Fruit fly (Drosophila melanogaster) whole organism, embryonic: Measurements from ENCODE around the gene CenB1A.

Source experiments
- Atf6 ChIP-seq: fragments of 200-800 bp; sonication (Bioruptor generic); IDR thresholded peaks from 2 replicates; pipeline ENCODE4 v1.3.6; 2022; ENCODE audit warnings: missing biosample characterization, missing genetic modification characterization
- B-H2 ChIP-seq: fragments of 200-800 bp; sonication (Bioruptor generic); optimal IDR thresholded peaks from 2 replicates; lab custom pipeline; 2018; ENCODE audit warnings: missing biosample characterization, mild to moderate bottlenecking, missing genetic modification characterization
- CG1024 ChIP-seq: fragments of 200-800 bp; sonication (Bioruptor generic); IDR thresholded peaks from 2 replicates; pipeline ENCODE4 v1.3.6; 2022; ENCODE audit warnings: missing biosample characterization, missing genetic modification characterization
- CG10321 ChIP-seq: fragments of 200-800 bp; sonication (Bioruptor generic); IDR thresholded peaks from 2 replicates; pipeline ENCODE4 v1.3.6; 2022; ENCODE audit warnings: missing biosample characterization, missing genetic modification characterization
- CG10543 ChIP-seq: fragments of 200-800 bp; sonication (Bioruptor generic); optimal IDR thresholded peaks from 3 replicates; lab custom pipeline; 2017; ENCODE audit warnings: missing biosample characterization, mild to moderate bottlenecking, missing genetic modification characterization, moderate library complexity
- CG11247 ChIP-seq: fragments of 200-800 bp; sonication (Bioruptor generic); IDR thresholded peaks from 2 replicates; pipeline ENCODE4 v1.3.6; 2022; ENCODE audit warnings: missing biosample characterization, missing genetic modification characterization
- CG11696 ChIP-seq: fragments of 200-800 bp; sonication (Bioruptor generic); IDR thresholded peaks from 2 replicates; pipeline ENCODE4 v1.3.6; 2022; ENCODE audit warnings: missing biosample characterization, missing genetic modification characterization
- CG12744 ChIP-seq: fragments of 200-800 bp; sonication (Bioruptor generic); optimal IDR thresholded peaks from 2 replicates; lab custom pipeline; 2016; ENCODE audit warnings: missing biosample characterization, missing genetic modification characterization
- CG13624 ChIP-seq: fragments of 200-800 bp; sonication (Bioruptor generic); optimal IDR thresholded peaks from 2 replicates; lab custom pipeline; 2016; ENCODE audit warnings: missing biosample characterization, missing genetic modification characterization
- CG15479 ChIP-seq: fragments of 200-800 bp; sonication (Bioruptor generic); optimal IDR thresholded peaks from 3 replicates; lab custom pipeline; 2019; ENCODE audit warnings: missing biosample characterization, mild to moderate bottlenecking, missing genetic modification characterization, moderate library complexity
- CG2120 ChIP-seq: fragments of 200-800 bp; sonication (Bioruptor generic); optimal IDR thresholded peaks from 3 replicates; lab custom pipeline; 2016; ENCODE audit warnings: missing biosample characterization, missing genetic modification characterization
- CG2202 ChIP-seq: fragments of 200-800 bp; sonication (Bioruptor generic); optimal IDR thresholded peaks from 2 replicates; lab custom pipeline; 2018; ENCODE audit warnings: missing biosample characterization, mild to moderate bottlenecking, missing genetic modification characterization
- CG2875 ChIP-seq: fragments of 200-800 bp; sonication (Bioruptor generic); optimal IDR thresholded peaks from 2 replicates; lab custom pipeline; 2017; ENCODE audit warnings: missing biosample characterization, mild to moderate bottlenecking, missing genetic modification characterization, missing genetic modification reagents
- CG31224 ChIP-seq: fragments of 200-800 bp; sonication (Bioruptor generic); IDR thresholded peaks from 2 replicates; pipeline ENCODE4 v1.3.6; 2022; ENCODE audit warnings: missing biosample characterization, missing genetic modification characterization
- CG4360 ChIP-seq: fragments of 200-800 bp; sonication (Bioruptor generic); IDR thresholded peaks from 2 replicates; pipeline ENCODE4 v1.3.6; 2022; ENCODE audit warnings: missing biosample characterization, missing genetic modification characterization
- CG4404 ChIP-seq: fragments of 200-800 bp; sonication (Bioruptor generic); IDR thresholded peaks from 2 replicates; pipeline ENCODE4 v1.3.6; 2022; ENCODE audit warnings: missing biosample characterization, missing genetic modification characterization
- CG6272 ChIP-seq: fragments of 200-800 bp; sonication (Bioruptor generic); IDR thresholded peaks from 2 replicates; pipeline ENCODE4 v1.3.6; 2022; ENCODE audit warnings: missing biosample characterization, missing genetic modification characterization
- CG7271 ChIP-seq: fragments of 200-800 bp; sonication (Bioruptor generic); optimal IDR thresholded peaks from 2 replicates; lab custom pipeline; 2018; ENCODE audit warnings: missing biosample characterization, mild to moderate bottlenecking, missing genetic modification characterization, moderate library complexity
- CG7745 ChIP-seq: fragments of 200-800 bp; sonication (Bioruptor generic); optimal IDR thresholded peaks from 2 replicates; lab custom pipeline; 2018; ENCODE audit warnings: missing biosample characterization, mild to moderate bottlenecking, missing genetic modification characterization, moderate library complexity
- CG9817 ChIP-seq: fragments of 200-800 bp; sonication (Bioruptor generic); optimal IDR thresholded peaks from 2 replicates; lab custom pipeline; 2018; ENCODE audit warnings: missing biosample characterization, mild to moderate bottlenecking, missing genetic modification characterization, moderate library complexity
- CG9876 ChIP-seq: fragments of 200-800 bp; sonication (Bioruptor generic); optimal IDR thresholded peaks from 2 replicates; lab custom pipeline; 2016; ENCODE audit warnings: missing biosample characterization, missing genetic modification characterization
- Deaf1 ChIP-seq: fragments of 200-800 bp; optimal IDR thresholded peaks from 3 replicates; lab custom pipeline; 2019; ENCODE audit warnings: missing biosample characterization, mild to moderate bottlenecking, missing genetic modification characterization, moderate library complexity
- ERR ChIP-seq: fragments of 200-800 bp; sonication (Bioruptor generic); optimal IDR thresholded peaks from 2 replicates; lab custom pipeline; 2016; ENCODE audit warnings: missing biosample characterization, missing genetic modification characterization
- HHEX ChIP-seq: fragments of 200-800 bp; sonication (Bioruptor generic); optimal IDR thresholded peaks from 3 replicates; lab custom pipeline; 2017; ENCODE audit warnings: missing biosample characterization, mild to moderate bottlenecking, missing genetic modification characterization, missing genetic modification reagents
- HLHmδ ChIP-seq: fragments of 200-800 bp; sonication (Bioruptor generic); optimal IDR thresholded peaks from 2 replicates; lab custom pipeline; 2018; ENCODE audit warnings: missing biosample characterization, mild to moderate bottlenecking, missing genetic modification characterization, moderate library complexity
- HmgZ ChIP-seq: fragments of 200-800 bp; sonication (Bioruptor generic); optimal IDR thresholded peaks from 2 replicates; lab custom pipeline; 2018; ENCODE audit warnings: missing biosample characterization, mild to moderate bottlenecking, missing genetic modification characterization
- MTF-1 ChIP-seq: fragments of 200-800 bp; sonication (Bioruptor generic); optimal IDR thresholded peaks from 2 replicates; lab custom pipeline; 2018; ENCODE audit warnings: missing biosample characterization, mild to moderate bottlenecking, missing genetic modification characterization, borderline replicate concordance
- Neu2 ChIP-seq: fragments of 200-800 bp; sonication (Bioruptor generic); optimal IDR thresholded peaks from 3 replicates; lab custom pipeline; 2016; ENCODE audit warnings: missing biosample characterization, missing genetic modification characterization, borderline replicate concordance
- Nf-YA ChIP-seq: fragments of 200-800 bp; sonication (Bioruptor generic); IDR thresholded peaks from 2 replicates; pipeline ENCODE4 v1.3.6; 2022; ENCODE audit warnings: missing biosample characterization, missing genetic modification characterization
- Nf-YB ChIP-seq: fragments of 200-800 bp; sonication (Bioruptor generic); optimal IDR thresholded peaks from 3 replicates; lab custom pipeline; 2019; ENCODE audit warnings: missing biosample characterization, mild to moderate bottlenecking, missing genetic modification characterization, moderate library complexity
- Xrp1 ChIP-seq: fragments of 200-800 bp; sonication (Bioruptor generic); IDR thresholded peaks from 2 replicates; pipeline ENCODE4 v1.3.6; 2022; ENCODE audit warnings: missing biosample characterization, missing genetic modification characterization
- ap ChIP-seq: fragments of 200-800 bp; sonication (Bioruptor generic); IDR thresholded peaks from 2 replicates; pipeline ENCODE4 v1.3.6; 2022; ENCODE audit warnings: missing biosample characterization, missing genetic modification characterization
- ara ChIP-seq: fragments of 200-800 bp; sonication (Bioruptor generic); IDR thresholded peaks from 2 replicates; pipeline ENCODE4 v1.3.6; 2022; ENCODE audit warnings: missing biosample characterization, missing genetic modification characterization
- ash1 ChIP-seq: fragments of 200-800 bp; sonication (Bioruptor generic); optimal IDR thresholded peaks from 2 replicates; lab custom pipeline; 2018; ENCODE audit warnings: missing biosample characterization, mild to moderate bottlenecking, missing genetic modification characterization
- bigmax ChIP-seq: fragments of 200-800 bp; sonication (Bioruptor generic); optimal IDR thresholded peaks from 2 replicates; lab custom pipeline; 2018; ENCODE audit warnings: missing biosample characterization, mild to moderate bottlenecking, missing genetic modification characterization
- ci ChIP-seq: fragments of 200-800 bp; sonication (Bioruptor generic); IDR thresholded peaks from 3 replicates; pipeline ENCODE4 v1.3.6; 2022; ENCODE audit warnings: missing biosample characterization, missing genetic modification characterization
- dmrt11E ChIP-seq: fragments of 200-800 bp; sonication (Bioruptor generic); optimal IDR thresholded peaks from 3 replicates; lab custom pipeline; 2018; ENCODE audit warnings: missing biosample characterization, mild to moderate bottlenecking, missing genetic modification characterization, moderate library complexity
- ewg ChIP-seq: fragments of 200-800 bp; sonication (Bioruptor generic); optimal IDR thresholded peaks from 3 replicates; lab custom pipeline; 2017; ENCODE audit warnings: mild to moderate bottlenecking, missing biosample characterization, missing genetic modification reagents, missing genetic modification characterization
- fd64A ChIP-seq: fragments of 200-800 bp; sonication (Bioruptor generic); optimal IDR thresholded peaks from 3 replicates; lab custom pipeline; 2018; ENCODE audit warnings: missing biosample characterization, mild to moderate bottlenecking, missing genetic modification characterization
- fru ChIP-seq: fragments of >200 bp; optimal IDR thresholded peaks from 2 replicates; lab custom pipeline; 2017
- her ChIP-seq: fragments of 200-800 bp; sonication (Bioruptor generic); optimal IDR thresholded peaks from 2 replicates; lab custom pipeline; 2016; ENCODE audit warnings: missing biosample characterization, missing genetic modification characterization
- kah ChIP-seq: fragments of 200-800 bp; sonication (Bioruptor generic); optimal IDR thresholded peaks from 2 replicates; lab custom pipeline; 2018; ENCODE audit warnings: missing biosample characterization, mild to moderate bottlenecking, missing genetic modification characterization
- maf-S ChIP-seq: fragments of 200-800 bp; sonication (Bioruptor generic); optimal IDR thresholded peaks from 2 replicates; lab custom pipeline; 2016; ENCODE audit warnings: missing biosample characterization, missing genetic modification characterization
- p53 ChIP-seq: fragments of 200-800 bp; sonication (Bioruptor generic); optimal IDR thresholded peaks from 2 replicates; lab custom pipeline; 2016; ENCODE audit warnings: missing biosample characterization, missing genetic modification characterization
- pan ChIP-seq, 4 experiments: fragments of >200 bp in 3 of 4; fragments of 200-800 bp in 1 of 4; sonication (Bioruptor generic) in 1 of 4; optimal IDR thresholded peaks in 3 of 4; IDR thresholded peaks in 1 of 4; 2 replicates each; pipeline versions ENCODE4 v1.3.6 to Lab custom; 2017 to 2022; ENCODE audit warnings: missing biosample characterization in 2 of 4, missing genetic modification characterization in 2 of 4, mixed read lengths in 1 of 4
- ranshi ChIP-seq: fragments of 200-800 bp; sonication (Bioruptor generic); IDR thresholded peaks from 2 replicates; pipeline ENCODE4 v1.3.6; 2022; ENCODE audit warnings: missing biosample characterization, missing genetic modification characterization
- slou ChIP-seq: fragments of 200-800 bp; sonication (Bioruptor generic); optimal IDR thresholded peaks from 3 replicates; lab custom pipeline; 2016; ENCODE audit warnings: missing biosample characterization, missing genetic modification characterization
- sna ChIP-seq: fragments of 200-800 bp; sonication (Bioruptor generic); IDR thresholded peaks from 2 replicates; pipeline ENCODE4 v1.3.6; 2022; ENCODE audit warnings: missing biosample characterization, missing genetic modification characterization; ENCODE audit not compliant: partially characterized antibody
- sug ChIP-seq: fragments of 200-800 bp; optimal IDR thresholded peaks from 2 replicates; lab custom pipeline; 2019; ENCODE audit warnings: missing biosample characterization, mild to moderate bottlenecking, missing genetic modification characterization, moderate library complexity
- tgo ChIP-seq: fragments of 200-800 bp; sonication (Bioruptor generic); IDR thresholded peaks from 3 replicates; pipeline ENCODE4 v1.3.6; 2022; ENCODE audit warnings: missing biosample characterization, missing genetic modification characterization
- tup ChIP-seq: fragments of 200-800 bp; sonication (Bioruptor generic); optimal IDR thresholded peaks from 2 replicates; lab custom pipeline; 2016; ENCODE audit warnings: missing biosample characterization, mild to moderate bottlenecking, missing genetic modification characterization, moderate library complexity
- vvl ChIP-seq: fragments of 200-800 bp; sonication (Bioruptor generic); IDR thresholded peaks from 2 replicates; pipeline ENCODE4 v1.3.6; 2022; ENCODE audit warnings: missing biosample characterization, missing genetic modification characterization
- z ChIP-seq: fragments of 200-800 bp; sonication (Bioruptor generic); IDR thresholded peaks from 3 replicates; pipeline ENCODE4 v1.3.6; 2022; ENCODE audit warnings: missing biosample characterization, missing genetic modification characterization

CenB1A gene

DNA sequence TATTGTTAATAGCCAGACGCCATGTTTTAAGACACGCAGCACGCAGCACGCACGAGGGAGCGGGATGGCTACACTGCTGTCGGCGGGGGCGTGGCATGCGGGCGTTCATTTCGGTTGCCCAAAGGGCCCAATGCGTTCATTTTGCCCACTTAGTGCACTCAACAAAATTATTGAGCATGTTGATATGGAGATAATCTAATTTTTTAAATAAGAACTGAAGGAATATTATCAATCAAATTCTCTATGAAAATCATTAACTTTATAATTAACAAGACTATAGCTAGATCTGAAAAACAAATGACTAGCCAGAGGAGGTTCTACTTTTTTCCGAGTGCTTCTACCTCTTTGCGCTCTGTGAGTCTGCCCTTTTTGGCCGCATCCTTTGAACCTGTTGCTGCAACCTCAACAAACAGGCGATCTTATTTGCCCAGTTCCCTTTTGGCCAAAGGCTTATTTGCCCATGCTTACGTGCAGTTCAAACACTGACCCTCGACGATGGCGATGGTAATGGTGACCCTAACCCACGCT lies 15.2 kb downstream of the CenB1A start (continued):
- TF ChIP-seq CG10543 = no peak
- TF ChIP-seq CG9817 (tag; lab: Kevin White, UChicago) = no peak
- no peak for TF ChIP-seq bigmax
- TF ChIP-seq pan (optimal IDR thresholded peaks at IDR 0.05; lab: Kevin White, UChicago) = no peak
- TF ChIP-seq pan (GFP tag; optimal IDR thresholded peaks at IDR 0.05 in 1 of 2, IDR thresholded peaks at IDR 0.05 in 1 of 2) = no peak
- peak; percentile 31 for TF ChIP-seq CG15479 (GFP tag; lab: Kevin White, UChicago)
- TF ChIP-seq HLHmδ (GFP tag; lab: Kevin White, UChicago) = no peak
- no peak for TF ChIP-seq sna (GFP tag; lab: Robert Waterston, UW)
- TF ChIP-seq slou (GFP tag; lab: Kevin White, UChicago) = no peak
- TF ChIP-seq CG2120 (GFP tag; lab: Kevin White, UChicago) = no peak
- TF ChIP-seq ERR (GFP tag; lab: Kevin White, UChicago) = no peak
- no peak for TF ChIP-seq ewg (GFP tag; lab: Kevin White, UChicago)
- no peak; the same call in 1 of the 2 replicates for TF ChIP-seq ara
- no peak for TF ChIP-seq HmgZ (tag; lab: Kevin White, UChicago)
- no peak for TF ChIP-seq Nf-YA (GFP tag; lab: Robert Waterston, UW)
- TF ChIP-seq Deaf1 (tag; lab: Kevin White, UChicago) = peak; percentile 3
- no peak for TF ChIP-seq p53 (GFP tag; lab: Kevin White, UChicago)
- TF ChIP-seq CG7745 (tag; lab: Kevin White, UChicago) = no peak
- TF ChIP-seq Nf-YB (GFP tag; lab: Kevin White, UChicago) = peak; percentile 85
- no peak for TF ChIP-seq CG31224 (GFP tag; lab: Robert Waterston, UW)
- TF ChIP-seq CG13624 (GFP tag; lab: Kevin White, UChicago) = no peak
- TF ChIP-seq kah (GFP tag; lab: Kevin White, UChicago) = no peak
- no peak for TF ChIP-seq fd64A (GFP tag; lab: Kevin White, UChicago)
- TF ChIP-seq fru (lab: Kevin White, UChicago) = no peak
- TF ChIP-seq ranshi (GFP tag; lab: Robert Waterston, UW) = no peak
- TF ChIP-seq CG6272 (GFP tag; lab: Robert Waterston, UW) = no peak
- no peak for TF ChIP-seq CG4360
- no peak for TF ChIP-seq ash1
- TF ChIP-seq CG2875 = no peak
- TF ChIP-seq B-H2 = no peak
- no peak for TF ChIP-seq Atf6 (GFP tag; lab: Robert Waterston, UW)
- TF ChIP-seq Neu2 (GFP tag; lab: Kevin White, UChicago) = no peak
- TF ChIP-seq CG1024 = no peak
- no peak for TF ChIP-seq sug (tag; lab: Kevin White, UChicago)
- TF ChIP-seq vvl = peak; percentile 38; the same call in 1 of the 2 replicates
- no peak for TF ChIP-seq tgo (GFP tag; lab: Robert Waterston, UW)
- no peak for TF ChIP-seq tup (GFP tag; lab: Kevin White, UChicago)
- TF ChIP-seq dmrt11E (tag; lab: Kevin White, UChicago) = no peak
- no peak for TF ChIP-seq CG11247 (GFP tag; lab: Robert Waterston, UW)
- TF ChIP-seq, all 482 proteins: peak for 45

DNA sequence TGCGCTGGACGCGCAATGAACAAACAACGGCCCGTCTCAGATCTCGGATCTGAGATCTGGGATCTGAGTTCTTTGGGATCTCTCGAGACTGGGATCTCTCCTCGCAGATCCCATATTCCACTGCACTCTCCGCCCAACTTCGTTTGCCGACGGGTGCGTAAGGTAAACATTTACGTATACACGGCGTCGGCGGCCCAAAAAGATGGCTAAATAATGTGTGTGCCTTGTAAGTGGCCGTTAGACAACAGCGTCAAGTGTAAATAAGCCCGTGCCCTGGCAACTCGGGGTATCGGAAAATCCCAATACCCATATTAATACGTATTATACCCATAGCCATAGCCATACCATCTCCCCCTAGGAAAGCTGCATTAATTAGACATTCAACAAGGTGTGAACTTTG lies 16.5 kb downstream of the CenB1A start:
- peak; percentile 1 for TF ChIP-seq HHEX
- peak; percentile 13 for TF ChIP-seq CG7271 (tag; lab: Kevin White, UChicago)
- TF ChIP-seq CG12744 (GFP tag; lab: Kevin White, UChicago) = no peak
- no peak for TF ChIP-seq ap
- TF ChIP-seq MTF-1 (GFP tag; lab: Kevin White, UChicago) = no peak
- TF ChIP-seq Xrp1 (GFP tag; lab: Robert Waterston, UW) = peak; percentile 42; the same call in 1 of the 2 replicates
- TF ChIP-seq z (GFP tag; lab: Robert Waterston, UW) = 0 out of 3 replicates have a peak, but pooled peaks have one; percentile 21
- no peak for TF ChIP-seq CG9876 (GFP tag; lab: Kevin White, UChicago)
- no peak for TF ChIP-seq CG4404 (GFP tag; lab: Robert Waterston, UW)
- no peak for TF ChIP-seq maf-S (GFP tag; lab: Kevin White, UChicago)
- TF ChIP-seq CG10321 (GFP tag; lab: Robert Waterston, UW) = no peak
- TF ChIP-seq CG11696 (GFP tag; lab: Robert Waterston, UW) = no peak
- peak; percentile 48; the same call in 1 of the 3 replicates for TF ChIP-seq ci (GFP tag; lab: Robert Waterston, UW)
- no peak for TF ChIP-seq CG2202 (tag; lab: Kevin White, UChicago)
- TF ChIP-seq her (GFP tag; lab: Kevin White, UChicago) = no peak
